Worm (Caenorhabditis elegans) whole organism, L2 larva: ENCODE measurements around the gene C06C3.3.

Experiments used
- C34F6.9 ChIP-seq: fragments of 150-350 bp; optimal IDR thresholded peaks from 2 replicates; lab custom pipeline; 2014; ENCODE audit warnings: missing biosample characterization, missing genetic modification characterization
- F13H6.1 ChIP-seq: sonication (generic microtip); optimal IDR thresholded peaks from 2 replicates; lab custom pipeline; 2016; ENCODE audit warnings: missing genetic modification characterization, missing compliant biosample characterization
- R02D3.7 ChIP-seq: fragments of 150-350 bp; optimal IDR thresholded peaks from 2 replicates; lab custom pipeline; 2014; ENCODE audit warnings: missing biosample characterization, missing genetic modification characterization
- Y55F3AM.14 ChIP-seq: fragments of 200-800 bp; sonication (Bioruptor generic); optimal IDR thresholded peaks from 2 replicates; lab custom pipeline; 2018; ENCODE audit warnings: mild to moderate bottlenecking, missing genetic modification characterization, missing compliant biosample characterization
- alr-1 ChIP-seq: fragments of 150-350 bp; optimal IDR thresholded peaks from 2 replicates; lab custom pipeline; 2014; ENCODE audit warnings: missing biosample characterization, missing genetic modification characterization
- ama-1 ChIP-seq: fragments of 150-350 bp; optimal IDR thresholded peaks from 2 replicates; lab custom pipeline; 2018; ENCODE audit warnings: inconsistent platforms
- blmp-1 ChIP-seq: sonication (generic microtip); optimal IDR thresholded peaks from 2 replicates; lab custom pipeline; 2017; ENCODE audit warnings: missing genetic modification characterization, mild to moderate bottlenecking, missing compliant biosample characterization, antibody characterized with exemption, moderate library complexity; ENCODE audit not compliant: insufficient read depth
- ceh-82 ChIP-seq: fragments of 150-350 bp; optimal IDR thresholded peaks from 2 replicates; lab custom pipeline; 2014; ENCODE audit warnings: missing biosample characterization, missing genetic modification characterization
- crh-2 ChIP-seq: sonication (generic microtip); optimal IDR thresholded peaks from 2 replicates; lab custom pipeline; 2017; ENCODE audit warnings: missing biosample characterization, missing genetic modification characterization
- elt-1 ChIP-seq: fragments of 150-350 bp; optimal IDR thresholded peaks from 2 replicates; lab custom pipeline; 2014; ENCODE audit warnings: missing biosample characterization, missing genetic modification characterization
- elt-3 ChIP-seq: sonication (generic microtip); optimal IDR thresholded peaks from 2 replicates; lab custom pipeline; 2017; ENCODE audit warnings: missing biosample characterization, missing genetic modification characterization
- fos-1 ChIP-seq: fragments of 150-350 bp; optimal IDR thresholded peaks from 2 replicates; lab custom pipeline; 2014; ENCODE audit warnings: missing biosample characterization, missing genetic modification characterization
- lin-11 ChIP-seq: fragments of 150-350 bp; sonication (generic microtip); optimal IDR thresholded peaks from 2 replicates; lab custom pipeline; 2014; ENCODE audit warnings: missing biosample characterization, missing genetic modification characterization, inconsistent platforms, mixed read lengths
- lsy-2 ChIP-seq, 2 experiments: fragments of 150-350 bp in 1 of 2; sonication (generic microtip) in 1 of 2; optimal IDR thresholded peaks; 2 replicates each; lab custom pipeline; 2014 to 2017; ENCODE audit warnings: missing biosample characterization in 2 of 2, missing genetic modification characterization in 2 of 2
- mdl-1 ChIP-seq, 2 experiments: fragments of 150-350 bp in 1 of 2; sonication (generic microtip) in 1 of 2; optimal IDR thresholded peaks; 2 replicates each; lab custom pipeline; 2017; ENCODE audit warnings: missing biosample characterization in 2 of 2, missing genetic modification characterization in 2 of 2
- nhr-10 ChIP-seq: sonication (generic microtip); optimal IDR thresholded peaks from 2 replicates; lab custom pipeline; 2017; ENCODE audit warnings: missing biosample characterization, missing genetic modification characterization
- nhr-11 ChIP-seq: fragments of 150-350 bp; optimal IDR thresholded peaks from 2 replicates; lab custom pipeline; 2014; ENCODE audit warnings: missing biosample characterization, missing genetic modification characterization
- nhr-12 ChIP-seq: fragments of 150-350 bp; optimal IDR thresholded peaks from 2 replicates; lab custom pipeline; 2014; ENCODE audit warnings: missing biosample characterization, missing genetic modification characterization
- nhr-237 ChIP-seq: fragments of 150-350 bp; optimal IDR thresholded peaks from 2 replicates; lab custom pipeline; 2014; ENCODE audit warnings: missing biosample characterization, missing genetic modification characterization
- nhr-25 ChIP-seq: fragments of 150-350 bp; sonication (generic microtip); optimal IDR thresholded peaks from 3 replicates; lab custom pipeline; 2014; ENCODE audit warnings: missing biosample characterization, missing genetic modification characterization
- nhr-6 ChIP-seq: fragments of 150-350 bp; optimal IDR thresholded peaks from 2 replicates; lab custom pipeline; 2014; ENCODE audit warnings: missing biosample characterization, missing genetic modification characterization
- peb-1 ChIP-seq: fragments of 150-350 bp; optimal IDR thresholded peaks from 2 replicates; lab custom pipeline; 2014; ENCODE audit warnings: missing biosample characterization, missing genetic modification characterization
- sem-4 ChIP-seq: fragments of 150-350 bp; optimal IDR thresholded peaks from 2 replicates; lab custom pipeline; 2014; ENCODE audit warnings: missing biosample characterization, missing genetic modification reagents, missing genetic modification characterization
- skn-1 ChIP-seq: sonication (generic microtip); optimal IDR thresholded peaks from 2 replicates; lab custom pipeline; 2017; ENCODE audit warnings: missing biosample characterization, missing genetic modification characterization
- sma-9 ChIP-seq, 2 experiments: fragments of 150-350 bp in 1 of 2; sonication (generic microtip) in 1 of 2; optimal IDR thresholded peaks; 2 replicates each; lab custom pipeline; 2014 to 2016; ENCODE audit warnings: missing genetic modification characterization in 2 of 2, mild to moderate bottlenecking in 1 of 2, missing biosample characterization in 1 of 2, missing compliant biosample characterization in 1 of 2, missing genetic modification reagents in 1 of 2, moderate library complexity in 1 of 2
- snpc-4 ChIP-seq: fragments of 150-350 bp; optimal IDR thresholded peaks from 2 replicates; lab custom pipeline; 2014; ENCODE audit warnings: missing biosample characterization, missing genetic modification characterization
- unc-39 ChIP-seq: fragments of 150-350 bp; optimal IDR thresholded peaks from 2 replicates; lab custom pipeline; 2014; ENCODE audit warnings: missing biosample characterization, missing genetic modification characterization
- unc-55 ChIP-seq: fragments of 150-350 bp; sonication (generic microtip); optimal IDR thresholded peaks from 3 replicates; lab custom pipeline; 2014; ENCODE audit warnings: missing biosample characterization, missing genetic modification reagents, missing genetic modification characterization
- ztf-1 ChIP-seq: fragments of 200-800 bp; sonication (Bioruptor generic); conservative IDR thresholded peaks from 2 replicates; pipeline ENCODE4 v1.3.6; 2022; ENCODE audit warnings: missing genetic modification characterization, missing compliant biosample characterization
- ztf-4 ChIP-seq: fragments of 150-350 bp; optimal IDR thresholded peaks from 2 replicates; lab custom pipeline; 2014; ENCODE audit warnings: missing biosample characterization, missing genetic modification characterization

The C06C3.3 gene

ce11 chrII:9372393-9372792 lies at the start of gene C06C3.3:
C06C3.3 (minus strand) TSS chrII:9372493.
- no peak for TF ChIP-seq skn-1
- no peak for TF ChIP-seq sem-4 (tag; lab: Kevin White, UChicago)
- TF ChIP-seq fos-1 (tag; lab: Kevin White, UChicago): no peak
- no peak for TF ChIP-seq R02D3.7 (tag; lab: Kevin White, UChicago)
- TF ChIP-seq lsy-2 (tag; optimal IDR thresholded peaks at IDR 0.05; lab: Kevin White, UChicago): no peak
- TF ChIP-seq F13H6.1 (tag; lab: Kevin White, UChicago): no peak
- TF ChIP-seq ceh-82: no peak
- no peak for TF ChIP-seq nhr-11 (tag; lab: Kevin White, UChicago)
- TF ChIP-seq nhr-6 (tag; lab: Kevin White, UChicago): no peak

- TF ChIP-seq blmp-1 (tag; lab: Kevin White, UChicago): no peak
- TF ChIP-seq nhr-6 (tag; lab: Kevin White, UChicago): no peak
- TF ChIP-seq unc-55 (GFP tag; lab: Kevin White, UChicago): no peak
- TF ChIP-seq C34F6.9 (tag; lab: Kevin White, UChicago): no peak
- TF ChIP-seq R02D3.7 (tag; lab: Kevin White, UChicago): no peak
- TF ChIP-seq elt-3: no peak
- no peak for TF ChIP-seq mdl-1 (tag; optimal IDR thresholded peaks at IDR 0.05; lab: Kevin White, UChicago)
- TF ChIP-seq nhr-10 (tag; lab: Kevin White, UChicago): no peak
- no peak for TF ChIP-seq crh-2 (tag; lab: Kevin White, UChicago)
- no peak for TF ChIP-seq nhr-25 (tag; lab: Kevin White, UChicago)
- no peak for TF ChIP-seq unc-39
- no peak for TF ChIP-seq ztf-4 (tag; lab: Kevin White, UChicago)
- no peak for TF ChIP-seq ztf-1 (GFP tag; lab: Robert Waterston, UW)
- TF ChIP-seq sma-9 (GFP tag; optimal IDR thresholded peaks at IDR 0.05; lab: Kevin White, UChicago): no peak
- no peak for TF ChIP-seq sma-9 (tag; optimal IDR thresholded peaks at IDR 0.05; lab: Kevin White, UChicago)
- TF ChIP-seq elt-1 (tag; lab: Kevin White, UChicago): no peak
Measured at ce11 chrII:9421969-9422368, 49.7 kb upstream of the C06C3.3 start, which contains the start of gene M176.11. M176.11 (plus strand) TSS chrII:9422269.

ce11 chrII:9418843-9419532 lies 46.7 kb upstream of the C06C3.3 start:
- no peak for TF ChIP-seq unc-55 (GFP tag; lab: Kevin White, UChicago)
- no peak for TF ChIP-seq ama-1 (lab: Kevin White, UChicago)
- TF ChIP-seq nhr-12: no peak
- no peak for TF ChIP-seq unc-39
- no peak for TF ChIP-seq sem-4 (tag; lab: Kevin White, UChicago)
- TF ChIP-seq blmp-1 (tag; lab: Kevin White, UChicago): no peak
- TF ChIP-seq nhr-25 (tag; lab: Kevin White, UChicago): no peak
- TF ChIP-seq snpc-4 (tag; lab: Kevin White, UChicago): no peak
- TF ChIP-seq peb-1 (tag; lab: Kevin White, UChicago): no peak
- TF ChIP-seq nhr-10 (tag; lab: Kevin White, UChicago): no peak
- no peak for TF ChIP-seq elt-1 (tag; lab: Kevin White, UChicago)
- no peak for TF ChIP-seq nhr-237 (tag; lab: Kevin White, UChicago)
- no peak for TF ChIP-seq ztf-4 (tag; lab: Kevin White, UChicago)
- no peak for TF ChIP-seq R02D3.7 (tag; lab: Kevin White, UChicago)
- TF ChIP-seq Y55F3AM.14 (GFP tag; lab: Kevin White, UChicago): no peak

- TF ChIP-seq snpc-4 (tag; lab: Kevin White, UChicago) (no peak), ama-1 (lab: Kevin White, UChicago) (no peak), lin-11 (tag; lab: Kevin White, UChicago) (no peak), alr-1 (tag; lab: Kevin White, UChicago) (no peak), Y55F3AM.14 (GFP tag; lab: Kevin White, UChicago) (no peak)
Measured at ce11 chrII:9418065-9418567, 45.8 kb upstream of the C06C3.3 start, which contains the start of the genes M176.4 and M176.16. M176.4 (plus strand) TSS chrII:9418365. M176.16 (plus strand) TSS chrII:9418517.
